Fruit fly (Drosophila melanogaster) whole organism, prepupa: Measurements from ENCODE around the gene CG14961.
A peak's percentile ranks its signal among the peaks of the same experiment; 100 is the strongest.

Experiments used
- Blimp-1 ChIP-seq: fragments of 200-800 bp; sonication (Bioruptor generic); optimal IDR thresholded peaks from 3 replicates; lab custom pipeline; 2017; ENCODE audit warnings: missing biosample characterization, missing genetic modification characterization, mild to moderate bottlenecking, moderate library complexity, missing genetic modification reagents
- CG10631 ChIP-seq: fragments of 200-800 bp; sonication (Bioruptor generic); optimal IDR thresholded peaks from 2 replicates; lab custom pipeline; 2016; ENCODE audit warnings: missing biosample characterization, missing genetic modification characterization
- CG11294 ChIP-seq: fragments of 200-800 bp; sonication (Bioruptor generic); IDR thresholded peaks from 2 replicates; pipeline ENCODE4 v1.3.6; 2022; ENCODE audit warnings: missing biosample characterization, missing genetic modification characterization
- CG6163 ChIP-seq: fragments of 200-800 bp; sonication (Bioruptor generic); IDR thresholded peaks from 3 replicates; pipeline ENCODE4 v1.3.6; 2022; ENCODE audit warnings: missing biosample characterization, missing genetic modification characterization
- CG6808 ChIP-seq: fragments of 200-800 bp; sonication (Bioruptor generic); optimal IDR thresholded peaks from 3 replicates; lab custom pipeline; 2017; ENCODE audit warnings: missing biosample characterization, missing genetic modification characterization, mild to moderate bottlenecking, moderate library complexity, missing genetic modification reagents
- CG7368 ChIP-seq: fragments of 200-800 bp; sonication (Bioruptor generic); optimal IDR thresholded peaks from 3 replicates; lab custom pipeline; 2016; ENCODE audit warnings: missing biosample characterization, missing genetic modification characterization
- CG8119 ChIP-seq: fragments of 200-800 bp; sonication (Bioruptor generic); IDR thresholded peaks from 3 replicates; pipeline ENCODE4 v1.3.6; 2022; ENCODE audit warnings: missing biosample characterization, missing genetic modification characterization
- Lpt ChIP-seq: fragments of 200-800 bp; sonication (Bioruptor generic); optimal IDR thresholded peaks from 3 replicates; lab custom pipeline; 2016; ENCODE audit warnings: missing biosample characterization, missing genetic modification characterization
- OdsH ChIP-seq: fragments of 200-800 bp; sonication (Bioruptor generic); optimal IDR thresholded peaks from 3 replicates; lab custom pipeline; 2016; ENCODE audit warnings: missing biosample characterization, missing genetic modification characterization
- dac ChIP-seq: fragments of 200-800 bp; sonication (Bioruptor generic); optimal IDR thresholded peaks from 2 replicates; lab custom pipeline; 2017; ENCODE audit warnings: missing biosample characterization, mild to moderate bottlenecking, missing genetic modification characterization
- net ChIP-seq: fragments of 200-800 bp; sonication (Bioruptor generic); optimal IDR thresholded peaks from 3 replicates; lab custom pipeline; 2016; ENCODE audit warnings: missing biosample characterization, missing genetic modification characterization
- topi ChIP-seq: fragments of 200-800 bp; sonication (Bioruptor generic); optimal IDR thresholded peaks from 3 replicates; lab custom pipeline; 2016; ENCODE audit warnings: missing biosample characterization, missing genetic modification characterization

- TF ChIP-seq OdsH: no peak
- peak; percentile 15 for TF ChIP-seq net (GFP tag; lab: Kevin White, UChicago)
- no peak for TF ChIP-seq dac (GFP tag; lab: Kevin White, UChicago)
- TF ChIP-seq CG11294 (GFP tag; lab: Robert Waterston, UW): peak; percentile 8; the same call in 1 of the 2 replicates
- peak; percentile 65 for TF ChIP-seq Blimp-1 (GFP tag; lab: Kevin White, UChicago)
- peak; percentile 15 for TF ChIP-seq topi
- TF ChIP-seq Lpt (GFP tag; lab: Kevin White, UChicago): no peak
- peak; percentile 50 for TF ChIP-seq CG6808 (GFP tag; lab: Kevin White, UChicago)
- TF ChIP-seq CG6163 (GFP tag; lab: Robert Waterston, UW): 0 out of 3 replicates have a peak, but pooled peaks have one; percentile 42
- peak; percentile 14 for TF ChIP-seq CG7368 (GFP tag; lab: Kevin White, UChicago)
- TF ChIP-seq CG8119: peak; percentile 40; the same call in 1 of the 3 replicates
- no peak for TF ChIP-seq CG10631
Measured at dm6 chr3L:3325925-3326903, 3.6 kb upstream of the CG14961 start, which contains the start of gene Gtpx.
